Fruit fly (Drosophila melanogaster): ENCODE measurements around the gene CRAT.

The CRAT gene

dm6 chr3R:6410412-6411225, 34.8 kb upstream of the CRAT start:
- TF ChIP-seq CG10348 (GFP tag; IDR thresholded peaks at IDR 0.05) (0 out of 2 replicates have a peak, but pooled peaks have one; percentile 6), Snoo (tag; optimal IDR thresholded peaks at IDR 0.05) (peak; percentile 71), EcR (GFP tag; optimal IDR thresholded peaks at IDR 0.05) (peak; percentile 95), gl (tag; optimal IDR thresholded peaks at IDR 0.05) (peak; percentile 90), Pif1B (GFP tag; optimal IDR thresholded peaks at IDR 0.05) (peak; percentile 67), CG15710 (tag; optimal IDR thresholded peaks at IDR 0.05) (peak; percentile 75), CG17806 (tag; optimal IDR thresholded peaks at IDR 0.05) (peak; percentile 76), CG4496 (GFP tag; IDR thresholded peaks at IDR 0.05) (peak; percentile 65), fd96Ca (GFP tag; IDR thresholded peaks at IDR 0.05) (peak; percentile 82), CG32121 (GFP tag; IDR thresholded peaks at IDR 0.05) (peak; percentile 47), CG8159 (tag; optimal IDR thresholded peaks at IDR 0.05) (peak; percentile 86), CG13204 (GFP tag; optimal IDR thresholded peaks at IDR 0.05) (peak; percentile 80), CG34367 (tag; optimal IDR thresholded peaks at IDR 0.05) (peak; percentile 63), rn (GFP tag; IDR thresholded peaks at IDR 0.05) (peak; percentile 4; the same call in 1 of the 2 replicates), CG9948 (tag; optimal IDR thresholded peaks at IDR 0.05) (peak; percentile 85), CG12605 (GFP tag; IDR thresholded peaks at IDR 0.05) (peak; percentile 79), Pif1A (GFP tag; optimal IDR thresholded peaks at IDR 0.05) (peak; percentile 71), D1 (tag; optimal IDR thresholded peaks at IDR 0.05) (peak; percentile 83), CG14655 (GFP tag; optimal IDR thresholded peaks at IDR 0.05) (peak; percentile 91), Ets98B (GFP tag; IDR thresholded peaks at IDR 0.05) (peak; percentile 70), CG8301 (tag; optimal IDR thresholded peaks at IDR 0.05) (peak; percentile 87)

- TF ChIP-seq CG14655 (GFP tag; optimal IDR thresholded peaks at IDR 0.05) = peak; percentile 26
- peak; percentile 16 for TF ChIP-seq CG8301 (tag; optimal IDR thresholded peaks at IDR 0.05)
- TF ChIP-seq Ets98B (GFP tag; IDR thresholded peaks at IDR 0.05) = peak; percentile 50
- no peak for TF ChIP-seq CG17806 (tag; optimal IDR thresholded peaks at IDR 0.05)
- TF ChIP-seq D1 (tag; optimal IDR thresholded peaks at IDR 0.05) = no peak
- TF ChIP-seq fd96Ca (GFP tag; IDR thresholded peaks at IDR 0.05) = peak; percentile 64; the same call in 1 of the 3 replicates
- TF ChIP-seq gl (tag; optimal IDR thresholded peaks at IDR 0.05) = peak; percentile 76
- peak; percentile 62 for TF ChIP-seq CG12605 (GFP tag; IDR thresholded peaks at IDR 0.05)
- TF ChIP-seq CG8159 (tag; optimal IDR thresholded peaks at IDR 0.05) = peak; percentile 27
- no peak for TF ChIP-seq CG10348 (GFP tag; IDR thresholded peaks at IDR 0.05)
- TF ChIP-seq CG34367 (tag; optimal IDR thresholded peaks at IDR 0.05) = peak; percentile 10
- TF ChIP-seq CG32121 (GFP tag; IDR thresholded peaks at IDR 0.05) = peak; percentile 53
- TF ChIP-seq Pif1A (GFP tag; optimal IDR thresholded peaks at IDR 0.05) = peak; percentile 10
- peak; percentile 22 for TF ChIP-seq Pif1B (GFP tag; optimal IDR thresholded peaks at IDR 0.05)
- no peak for TF ChIP-seq Snoo (tag; optimal IDR thresholded peaks at IDR 0.05)
- TF ChIP-seq CG15710 (tag; optimal IDR thresholded peaks at IDR 0.05) = peak; percentile 29
- no peak for TF ChIP-seq rn (GFP tag; IDR thresholded peaks at IDR 0.05)
- TF ChIP-seq EcR (GFP tag; optimal IDR thresholded peaks at IDR 0.05) = peak; percentile 95
- TF ChIP-seq CG13204 (GFP tag; optimal IDR thresholded peaks at IDR 0.05) = peak; percentile 72
- TF ChIP-seq CG4496 (GFP tag; IDR thresholded peaks at IDR 0.05) = peak; percentile 46; the same call in 2 of the 3 replicates
- no peak for TF ChIP-seq CG9948 (tag; optimal IDR thresholded peaks at IDR 0.05)
Observed at dm6 chr3R:6409153-6409571, 33.3 kb upstream of the CRAT start.

- TF ChIP-seq CG17806 (tag; optimal IDR thresholded peaks at IDR 0.05) (no peak), gl (tag; optimal IDR thresholded peaks at IDR 0.05) (no peak), CG10348 (GFP tag; IDR thresholded peaks at IDR 0.05) (no peak), CG13204 (GFP tag; optimal IDR thresholded peaks at IDR 0.05) (no peak), rn (GFP tag; IDR thresholded peaks at IDR 0.05) (no peak), CG32121 (GFP tag; IDR thresholded peaks at IDR 0.05) (no peak)
Observed at dm6 chr3R:6408467-6408866, 32.6 kb upstream of the CRAT start.

- TF ChIP-seq CG13204 (GFP tag; optimal IDR thresholded peaks at IDR 0.05) (no peak), CG15710 (tag; optimal IDR thresholded peaks at IDR 0.05) (no peak)
Observed at dm6 chr3R:6407544-6407943, 31.7 kb upstream of the CRAT start.

dm6 chr3R:6406566-6407098, 30.8 kb upstream of the CRAT start, which contains the start of gene gpp:
Gene gpp, plus strand, starts transcription at chr3R:6406855.
- TF ChIP-seq CG12605 (GFP tag; IDR thresholded peaks at IDR 0.05) = no peak
- no peak for TF ChIP-seq CG32121 (GFP tag; IDR thresholded peaks at IDR 0.05)
- no peak for TF ChIP-seq Ets98B (GFP tag; IDR thresholded peaks at IDR 0.05)
- TF ChIP-seq gl (tag; optimal IDR thresholded peaks at IDR 0.05) = peak; percentile 5
- no peak for TF ChIP-seq CG14655 (GFP tag; optimal IDR thresholded peaks at IDR 0.05)
- TF ChIP-seq CG13204 (GFP tag; optimal IDR thresholded peaks at IDR 0.05) = peak; percentile 36
- TF ChIP-seq fd96Ca (GFP tag; IDR thresholded peaks at IDR 0.05) = no peak
- TF ChIP-seq CG8301 (tag; optimal IDR thresholded peaks at IDR 0.05) = no peak
- TF ChIP-seq D1 (tag; optimal IDR thresholded peaks at IDR 0.05) = no peak
- peak; percentile 40 for TF ChIP-seq EcR (GFP tag; optimal IDR thresholded peaks at IDR 0.05)
- TF ChIP-seq CG34367 (tag; optimal IDR thresholded peaks at IDR 0.05) = no peak
- TF ChIP-seq Pif1B (GFP tag; optimal IDR thresholded peaks at IDR 0.05) = peak; percentile 12
- TF ChIP-seq CG17806 (tag; optimal IDR thresholded peaks at IDR 0.05) = no peak
- TF ChIP-seq CG9948 (tag; optimal IDR thresholded peaks at IDR 0.05) = no peak
